Worm (Caenorhabditis elegans) whole organism, late embryonic: ENCODE measurements around the gene Y24D9A.6.

ENCODE experiments used
- C38D4.7 ChIP-seq: fragments of 200-800 bp; sonication (Bioruptor generic); optimal IDR thresholded peaks from 2 replicates; lab custom pipeline; 2018; ENCODE audit warnings: mild to moderate bottlenecking, missing genetic modification characterization, moderate library complexity, missing compliant biosample characterization
- K02D7.2 ChIP-seq: sonication (generic microtip); optimal IDR thresholded peaks from 2 replicates; lab custom pipeline; 2017; ENCODE audit warnings: mild to moderate bottlenecking, missing genetic modification characterization, missing compliant biosample characterization
- K09A11.1 ChIP-seq: sonication (generic microtip); optimal IDR thresholded peaks from 2 replicates; lab custom pipeline; 2017; ENCODE audit warnings: antibody characterized with exemption, mild to moderate bottlenecking, missing genetic modification characterization, missing compliant biosample characterization; ENCODE audit not compliant: insufficient read depth
- Y22D7AL.16 ChIP-seq: sonication (generic microtip); optimal IDR thresholded peaks from 2 replicates; lab custom pipeline; 2016; ENCODE audit warnings: missing genetic modification characterization, missing compliant biosample characterization
- ama-1 ChIP-seq: fragments of 150-350 bp; optimal IDR thresholded peaks from 2 replicates; lab custom pipeline; 2014
- ceh-19 ChIP-seq: fragments of 200-800 bp; sonication (Bioruptor generic); optimal IDR thresholded peaks from 2 replicates; lab custom pipeline; 2018; ENCODE audit warnings: mild to moderate bottlenecking, missing genetic modification characterization, missing compliant biosample characterization
- ceh-24 ChIP-seq: sonication (generic microtip); optimal IDR thresholded peaks from 2 replicates; lab custom pipeline; 2016; ENCODE audit warnings: mild to moderate bottlenecking, missing genetic modification characterization, missing compliant biosample characterization
- ceh-30 ChIP-seq: fragments of 150-350 bp; optimal IDR thresholded peaks from 2 replicates; lab custom pipeline; 2014; ENCODE audit warnings: missing biosample characterization, missing genetic modification characterization
- ceh-31 ChIP-seq: sonication (generic microtip); optimal IDR thresholded peaks from 2 replicates; lab custom pipeline; 2016; ENCODE audit warnings: missing genetic modification characterization, missing compliant biosample characterization
- ceh-34 ChIP-seq: sonication (generic microtip); optimal IDR thresholded peaks from 2 replicates; lab custom pipeline; 2016; ENCODE audit warnings: mild to moderate bottlenecking, missing genetic modification characterization, missing compliant biosample characterization
- ceh-45 ChIP-seq: fragments of 200-800 bp; sonication (Bioruptor generic); IDR thresholded peaks from 2 replicates; pipeline ENCODE4 v1.3.6; 2022; ENCODE audit warnings: missing genetic modification reagents, missing genetic modification characterization, missing compliant biosample characterization
- ceh-6 ChIP-seq: fragments of 200-800 bp; sonication (Bioruptor generic); optimal IDR thresholded peaks from 2 replicates; lab custom pipeline; 2018; ENCODE audit warnings: mild to moderate bottlenecking, missing genetic modification characterization, missing compliant biosample characterization
- elt-2 ChIP-seq: sonication (generic microtip); optimal IDR thresholded peaks from 2 replicates; lab custom pipeline; 2016; ENCODE audit warnings: missing genetic modification reagents, missing genetic modification characterization, missing compliant biosample characterization
- elt-4 ChIP-seq: sonication (generic microtip); optimal IDR thresholded peaks from 2 replicates; lab custom pipeline; 2016; ENCODE audit warnings: missing genetic modification characterization, missing compliant biosample characterization
- ets-4 ChIP-seq: sonication (generic microtip); optimal IDR thresholded peaks from 2 replicates; lab custom pipeline; 2016; ENCODE audit warnings: missing genetic modification characterization, missing compliant biosample characterization
- eyg-1 ChIP-seq: sonication (generic microtip); optimal IDR thresholded peaks from 2 replicates; lab custom pipeline; 2016; ENCODE audit warnings: missing genotype, missing genetic modification characterization, missing compliant biosample characterization
- fkh-10 ChIP-seq: fragments of 150-350 bp; optimal IDR thresholded peaks from 2 replicates; lab custom pipeline; 2014; ENCODE audit warnings: missing biosample characterization, missing genetic modification reagents, missing genetic modification characterization
- gmeb-2 ChIP-seq: sonication (generic microtip); optimal IDR thresholded peaks from 2 replicates; lab custom pipeline; 2016; ENCODE audit warnings: missing genetic modification characterization, inconsistent platforms, missing compliant biosample characterization
- hlh-13 ChIP-seq: fragments of 200-800 bp; sonication (Bioruptor generic); optimal IDR thresholded peaks from 2 replicates; lab custom pipeline; 2018; ENCODE audit warnings: mild to moderate bottlenecking, missing genetic modification characterization, missing compliant biosample characterization
- hlh-15 ChIP-seq: sonication (generic microtip); optimal IDR thresholded peaks from 2 replicates; lab custom pipeline; 2016; ENCODE audit warnings: missing genetic modification characterization, missing compliant biosample characterization
- hlh-8 ChIP-seq: sonication (generic microtip); optimal IDR thresholded peaks from 2 replicates; lab custom pipeline; 2016; ENCODE audit warnings: missing genotype, missing genetic modification characterization, missing compliant biosample characterization
- lin-11 ChIP-seq: fragments of 200-800 bp; sonication (Bioruptor generic); optimal IDR thresholded peaks from 2 replicates; lab custom pipeline; 2018; ENCODE audit warnings: mild to moderate bottlenecking, missing genetic modification characterization, missing compliant biosample characterization
- nfya-1 ChIP-seq: sonication (generic microtip); optimal IDR thresholded peaks from 2 replicates; lab custom pipeline; 2017; ENCODE audit warnings: missing genetic modification characterization, mild to moderate bottlenecking, missing compliant biosample characterization, antibody characterized with exemption, moderate library complexity
- nhr-11 ChIP-seq: fragments of 150-350 bp; optimal IDR thresholded peaks from 2 replicates; lab custom pipeline; 2014; ENCODE audit warnings: missing biosample characterization, missing genetic modification characterization
- npax-4 ChIP-seq: sonication (generic microtip); optimal IDR thresholded peaks from 2 replicates; lab custom pipeline; 2016; ENCODE audit warnings: missing genetic modification characterization, missing compliant biosample characterization
- odd-2 ChIP-seq: sonication (generic microtip); optimal IDR thresholded peaks from 2 replicates; lab custom pipeline; 2017; ENCODE audit warnings: antibody characterized with exemption, mild to moderate bottlenecking, missing genetic modification characterization, missing compliant biosample characterization
- pat-9 ChIP-seq: fragments of 200-800 bp; sonication (Bioruptor generic); optimal IDR thresholded peaks from 2 replicates; lab custom pipeline; 2018; ENCODE audit warnings: mild to moderate bottlenecking, missing genetic modification characterization, moderate library complexity, missing compliant biosample characterization
- pha-2 ChIP-seq: sonication (generic microtip); optimal IDR thresholded peaks from 2 replicates; lab custom pipeline; 2017; ENCODE audit warnings: mild to moderate bottlenecking, missing genetic modification characterization, missing compliant biosample characterization
- ref-2 ChIP-seq: sonication (generic microtip); optimal IDR thresholded peaks from 2 replicates; lab custom pipeline; 2016; ENCODE audit warnings: missing genetic modification characterization, missing compliant biosample characterization
- rnt-1 ChIP-seq: sonication (generic microtip); optimal IDR thresholded peaks from 2 replicates; lab custom pipeline; 2016; ENCODE audit warnings: missing genetic modification characterization, missing compliant biosample characterization
- tbx-2 ChIP-seq: sonication (generic microtip); optimal IDR thresholded peaks from 2 replicates; lab custom pipeline; 2016; ENCODE audit warnings: missing genetic modification characterization, missing compliant biosample characterization
- tbx-7 ChIP-seq: sonication (generic microtip); optimal IDR thresholded peaks from 2 replicates; lab custom pipeline; 2016; ENCODE audit warnings: missing genotype, missing genetic modification characterization, missing compliant biosample characterization
- ttx-3 ChIP-seq: sonication (generic microtip); optimal IDR thresholded peaks from 2 replicates; lab custom pipeline; 2016; ENCODE audit warnings: missing genetic modification reagents, missing genetic modification characterization, missing compliant biosample characterization
- unc-3 ChIP-seq, 2 experiments: fragments of 200-800 bp in 1 of 2; sonication (Bioruptor generic) in 1 of 2; sonication (generic microtip) in 1 of 2; conservative IDR thresholded peaks in 1 of 2; optimal IDR thresholded peaks in 1 of 2; 2 replicates each; pipeline versions ENCODE4 v1.3.6 to Lab custom; 2016 to 2022; ENCODE audit warnings: missing compliant biosample characterization in 2 of 2, missing genetic modification characterization in 2 of 2, missing genetic modification reagents in 1 of 2
- unc-42 ChIP-seq: sonication (generic microtip); optimal IDR thresholded peaks from 2 replicates; lab custom pipeline; 2016; ENCODE audit warnings: missing genotype, missing genetic modification characterization, missing compliant biosample characterization
- unc-86 ChIP-seq: sonication (generic microtip); optimal IDR thresholded peaks from 2 replicates; lab custom pipeline; 2016; ENCODE audit warnings: missing genetic modification characterization, missing compliant biosample characterization
- ztf-16 ChIP-seq: sonication (generic microtip); optimal IDR thresholded peaks from 2 replicates; lab custom pipeline; 2017; ENCODE audit warnings: missing genetic modification characterization, missing compliant biosample characterization

The Y24D9A.6 gene

ce11 chrIV:4390438-4390894 lies 9.7 kb downstream of the Y24D9A.6 start, which contains the start of the genes rpl-7A and set-21 (continued):
- TF ChIP-seq elt-4 (no peak), gmeb-2 (tag; lab: Kevin White, UChicago) (no peak), ceh-6 (GFP tag; lab: Kevin White, UChicago) (no peak), C38D4.7 (no peak), ceh-30 (tag; lab: Kevin White, UChicago) (no peak), hlh-8 (tag; lab: Kevin White, UChicago) (no peak), ceh-45 (GFP tag; lab: Robert Waterston, UW) (peak; percentile 13; the same call in 1 of the 2 replicates), unc-3 (GFP tag; conservative IDR thresholded peaks at IDR 0.05; lab: Robert Waterston, UW) (peak; percentile 63; the same call in 1 of the 2 replicates), unc-3 (tag; optimal IDR thresholded peaks at IDR 0.05; lab: Kevin White, UChicago) (no peak), lin-11 (tag; lab: Kevin White, UChicago) (no peak), unc-86 (tag; lab: Kevin White, UChicago) (peak; percentile 71), ama-1 (lab: Kevin White, UChicago) (no peak), ceh-19 (GFP tag; lab: Kevin White, UChicago) (peak; percentile 1), ceh-31 (tag; lab: Kevin White, UChicago) (peak; percentile 81), K09A11.1 (no peak), pat-9 (tag; lab: Kevin White, UChicago) (no peak)

- no peak for TF ChIP-seq ceh-45 (GFP tag; lab: Robert Waterston, UW)
- peak; percentile 39 for TF ChIP-seq elt-2 (tag; lab: Kevin White, UChicago)
- TF ChIP-seq ets-4 (tag; lab: Kevin White, UChicago): no peak
- no peak for TF ChIP-seq ceh-24 (tag; lab: Kevin White, UChicago)
- TF ChIP-seq tbx-2 (tag; lab: Kevin White, UChicago): no peak
- no peak for TF ChIP-seq nhr-11 (tag; lab: Kevin White, UChicago)
- no peak for TF ChIP-seq hlh-13 (GFP tag; lab: Kevin White, UChicago)
- TF ChIP-seq ref-2: no peak
- TF ChIP-seq odd-2 (tag; lab: Kevin White, UChicago): no peak
Measured at ce11 chrIV:4386351-4386750, 13.8 kb downstream of the Y24D9A.6 start, which contains the start of gene tald-1. Gene tald-1, plus strand, starts transcription at chrIV:4386651.

DNA sequence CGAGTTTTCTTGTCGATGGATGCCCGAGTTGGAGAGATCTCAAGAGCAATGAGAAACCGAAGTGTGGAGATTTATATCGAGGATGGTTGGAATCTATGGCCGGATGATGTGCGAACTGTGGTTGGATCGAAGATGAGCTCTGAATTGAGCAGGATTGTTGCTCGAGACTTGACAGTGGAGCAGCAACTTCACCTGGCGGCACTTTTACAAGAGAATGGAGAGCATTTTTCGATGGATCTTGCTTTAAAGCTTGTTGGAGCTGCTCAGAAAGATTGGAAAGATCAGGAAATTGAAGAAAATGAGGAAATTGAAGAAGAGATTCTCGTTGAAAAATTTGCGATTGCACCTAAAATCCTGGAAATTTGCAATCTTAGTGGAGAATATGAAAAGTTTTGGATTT lies 31.1 kb downstream of the Y24D9A.6 start:
- TF ChIP-seq ceh-19 (GFP tag; lab: Kevin White, UChicago) (no peak), elt-4 (no peak), ets-4 (tag; lab: Kevin White, UChicago) (no peak), tbx-7 (tag; lab: Kevin White, UChicago) (no peak), K02D7.2 (tag; lab: Kevin White, UChicago) (no peak), ztf-16 (tag; lab: Kevin White, UChicago) (no peak), Y22D7AL.16 (tag; lab: Kevin White, UChicago) (no peak), eyg-1 (tag; lab: Kevin White, UChicago) (no peak), pha-2 (no peak), hlh-15 (tag; lab: Kevin White, UChicago) (no peak), rnt-1 (tag; lab: Kevin White, UChicago) (no peak), nhr-11 (tag; lab: Kevin White, UChicago) (no peak), ceh-34 (tag; lab: Kevin White, UChicago) (no peak), gmeb-2 (tag; lab: Kevin White, UChicago) (no peak), fkh-10 (GFP tag; lab: Kevin White, UChicago) (no peak)

ce11 chrIV:4360497-4360896 lies 39.7 kb downstream of the Y24D9A.6 start, which contains the start of gene F55F10.1:
Gene F55F10.1, plus strand, starts transcription at chrIV:4360837.
- TF ChIP-seq npax-4 (tag; lab: Kevin White, UChicago) (no peak), ttx-3 (tag; lab: Kevin White, UChicago) (no peak), unc-42 (tag; lab: Kevin White, UChicago) (no peak), nfya-1 (tag; lab: Kevin White, UChicago) (peak; percentile 18), ref-2 (no peak)
